Worm (Caenorhabditis elegans): Measurements from ENCODE around the gene T19D12.6.

The T19D12.6 gene

DNA sequence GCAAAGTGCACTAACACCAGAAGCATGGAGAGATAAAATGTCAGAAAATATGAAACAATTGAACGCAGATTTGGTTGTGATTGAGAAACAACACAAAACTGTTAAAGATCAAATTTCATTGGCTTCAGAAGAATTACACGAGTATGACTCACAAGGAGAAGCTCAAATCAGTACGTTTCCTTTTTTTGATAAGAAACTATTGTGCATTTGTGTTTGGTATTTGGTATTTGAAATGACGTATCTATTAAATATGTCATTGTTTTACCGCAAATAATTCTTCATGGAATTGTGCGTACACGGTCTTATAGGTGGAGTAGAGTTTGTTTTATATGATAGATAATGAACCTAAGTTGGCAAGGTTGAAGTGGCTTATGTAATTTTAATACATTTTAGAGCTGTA lies 38.6 kb upstream of the T19D12.6 start:
- TF ChIP-seq bed-3 (GFP tag; optimal IDR thresholded peaks at IDR 0.05) (no peak), zip-8 (tag; optimal IDR thresholded peaks at IDR 0.05) (no peak), tbx-8 (GFP tag; optimal IDR thresholded peaks at IDR 0.05) (no peak), sem-2 (GFP tag; optimal IDR thresholded peaks at IDR 0.05) (no peak), unc-62 (GFP tag; optimal IDR thresholded peaks at IDR 0.05) (no peak), blmp-1 (tag; optimal IDR thresholded peaks at IDR 0.05) (no peak), lin-32 (GFP tag; optimal IDR thresholded peaks at IDR 0.05) (no peak), snpc-4 (tag; optimal IDR thresholded peaks at IDR 0.05) (no peak)

- TF ChIP-seq tbx-8 (GFP tag; optimal IDR thresholded peaks at IDR 0.05), result no peak
- no peak for TF ChIP-seq snpc-4 (tag; optimal IDR thresholded peaks at IDR 0.05)
- TF ChIP-seq ceh-83 (GFP tag; optimal IDR thresholded peaks at IDR 0.05), result no peak
- TF ChIP-seq nhr-2 (tag; optimal IDR thresholded peaks at IDR 0.05), result no peak
- no peak for TF ChIP-seq ceh-39 (tag; optimal IDR thresholded peaks at IDR 0.05)
- TF ChIP-seq nhr-12 (tag; optimal IDR thresholded peaks at IDR 0.05), result no peak
- no peak for TF ChIP-seq lsy-2 (tag; optimal IDR thresholded peaks at IDR 0.05)
- TF ChIP-seq elt-3 (tag; optimal IDR thresholded peaks at IDR 0.05), result no peak
- TF ChIP-seq unc-39 (tag; optimal IDR thresholded peaks at IDR 0.05), result no peak
- no peak for TF ChIP-seq nhr-237 (tag; optimal IDR thresholded peaks at IDR 0.05)
These were observed 36.8 kb upstream of the T19D12.6 start, which contains the start of gene ift-74 for ce11 chrII:6679724-6680123. TSS of gene ift-74 (plus strand) at chrII:6680024.

- TF ChIP-seq ceh-83 (GFP tag; optimal IDR thresholded peaks at IDR 0.05) (no peak), tbx-8 (GFP tag; optimal IDR thresholded peaks at IDR 0.05) (no peak), mep-1 (tag; optimal IDR thresholded peaks at IDR 0.05) (no peak), zip-8 (tag; optimal IDR thresholded peaks at IDR 0.05) (peak; percentile 97), sem-2 (GFP tag; optimal IDR thresholded peaks at IDR 0.05) (no peak), nhr-76 (tag; optimal IDR thresholded peaks at IDR 0.05) (no peak), elt-3 (tag; optimal IDR thresholded peaks at IDR 0.05) (no peak), nhr-2 (tag; optimal IDR thresholded peaks at IDR 0.05) (no peak), lsy-2 (tag; optimal IDR thresholded peaks at IDR 0.05) (no peak)
These were observed 31.0 kb upstream of the T19D12.6 start, which contains the start of gene H43E16.1 for ce11 chrII:6673894-6674293. TSS of gene H43E16.1 (plus strand) at chrII:6674268.

DNA sequence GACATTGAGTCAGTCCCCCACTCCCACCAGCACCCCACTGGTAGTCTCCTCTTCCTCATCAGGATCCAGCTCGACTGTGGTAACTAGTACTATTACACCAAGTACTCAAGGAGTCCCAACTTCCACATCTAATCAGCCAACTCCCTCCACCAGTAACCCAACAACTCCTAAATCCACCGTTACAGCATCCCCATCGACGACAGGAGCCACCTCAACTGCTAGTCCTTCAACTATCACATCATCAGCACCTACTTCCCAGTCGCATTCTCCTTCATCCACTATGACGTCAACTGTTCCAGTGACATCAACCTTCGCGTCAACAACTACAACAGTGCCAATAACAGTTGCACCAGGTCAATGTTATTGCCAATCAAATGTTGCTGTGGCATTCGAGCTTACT lies 25.6 kb upstream of the T19D12.6 start:
- TF ChIP-seq elt-3 (tag; optimal IDR thresholded peaks at IDR 0.05), result no peak
- no peak for TF ChIP-seq lin-32 (GFP tag; optimal IDR thresholded peaks at IDR 0.05)
- TF ChIP-seq mls-2 (tag; optimal IDR thresholded peaks at IDR 0.05), result no peak
- no peak for TF ChIP-seq mep-1 (tag; optimal IDR thresholded peaks at IDR 0.05)
- no peak for TF ChIP-seq pha-4 (tag; optimal IDR thresholded peaks at IDR 0.05)
- no peak for TF ChIP-seq elt-1 (tag; optimal IDR thresholded peaks at IDR 0.05; ENCODE audit: borderline replicate concordance, insufficient read depth)
- no peak for TF ChIP-seq nhr-12 (tag; optimal IDR thresholded peaks at IDR 0.05)
- no peak for TF ChIP-seq cnd-1 (tag; optimal IDR thresholded peaks at IDR 0.05)
- TF ChIP-seq unc-120 (tag; optimal IDR thresholded peaks at IDR 0.05; ENCODE audit: poor library complexity, severe bottlenecking), result no peak
- no peak for TF ChIP-seq ham-2 (GFP tag; optimal IDR thresholded peaks at IDR 0.05)
- no peak for TF ChIP-seq ceh-39 (tag; optimal IDR thresholded peaks at IDR 0.05)
- TF ChIP-seq hlh-1 (tag; optimal IDR thresholded peaks at IDR 0.05), result no peak
- TF ChIP-seq M03D4.4 (tag; optimal IDR thresholded peaks at IDR 0.05), result no peak
- TF ChIP-seq nhr-2 (tag; optimal IDR thresholded peaks at IDR 0.05), result no peak
- no peak for TF ChIP-seq lsy-2 (tag; optimal IDR thresholded peaks at IDR 0.05)

- TF ChIP-seq unc-62 (GFP tag; optimal IDR thresholded peaks at IDR 0.05) (no peak), mls-2 (tag; optimal IDR thresholded peaks at IDR 0.05) (no peak), nhr-12 (tag; optimal IDR thresholded peaks at IDR 0.05) (no peak), elt-1 (tag; optimal IDR thresholded peaks at IDR 0.05; ENCODE audit: borderline replicate concordance, insufficient read depth) (no peak), sem-2 (GFP tag; optimal IDR thresholded peaks at IDR 0.05) (no peak), lsy-2 (tag; optimal IDR thresholded peaks at IDR 0.05) (no peak), ces-1 (GFP tag; optimal IDR thresholded peaks at IDR 0.05) (no peak), flh-1 (GFP tag; optimal IDR thresholded peaks at IDR 0.05) (no peak), sptf-1 (tag; optimal IDR thresholded peaks at IDR 0.05) (no peak), elt-3 (tag; optimal IDR thresholded peaks at IDR 0.05) (no peak), zip-8 (tag; optimal IDR thresholded peaks at IDR 0.05) (no peak), pha-4 (tag; optimal IDR thresholded peaks at IDR 0.05) (no peak), blmp-1 (tag; optimal IDR thresholded peaks at IDR 0.05) (no peak), drap-1 (GFP tag; optimal IDR thresholded peaks at IDR 0.05) (no peak), ztf-11 (tag; optimal IDR thresholded peaks at IDR 0.05) (no peak), snpc-4 (tag; optimal IDR thresholded peaks at IDR 0.05) (no peak), nhr-2 (tag; optimal IDR thresholded peaks at IDR 0.05) (no peak), ceh-43 (GFP tag; optimal IDR thresholded peaks at IDR 0.05) (no peak), nhr-28 (tag; optimal IDR thresholded peaks at IDR 0.05) (no peak)
These were observed 24.6 kb upstream of the T19D12.6 start for ce11 chrII:6667534-6667933.

Data from whole organism, mixed stage, embryonic.